Fruit fly (Drosophila melanogaster): ENCODE results near the gene Surf6.

Surf6 gene

DNA sequence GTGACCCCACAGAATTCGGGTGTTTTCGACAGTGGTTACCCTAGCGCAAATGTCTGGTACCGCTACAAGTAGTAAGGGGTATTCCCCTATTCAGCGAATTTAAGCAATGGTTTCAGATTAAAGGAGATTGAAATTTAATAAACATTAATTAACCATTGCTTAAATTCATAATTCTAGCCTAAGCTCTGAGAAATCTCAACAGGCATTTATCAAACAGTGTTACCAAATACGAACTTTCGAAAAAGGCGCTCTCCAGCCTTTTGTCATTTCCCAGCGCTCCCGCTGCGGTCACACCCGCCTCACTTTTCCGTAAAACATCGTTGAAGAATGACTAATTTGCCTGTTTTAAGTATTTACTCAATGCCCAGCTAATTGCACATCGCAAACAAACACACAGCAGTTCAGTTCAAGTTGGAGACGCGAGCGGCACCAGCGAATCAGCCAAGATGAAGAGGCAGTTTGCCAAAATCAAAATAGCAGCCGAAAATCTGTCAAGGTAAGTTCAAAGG lies at the start of gene Surf6, which contains the start of gene RhoGAP92B:
Gene Surf6 (minus strand): TSS at position 4 of the 509 bp plus-strand sequence.
Gene RhoGAP92B (plus strand): TSS at position 300 of the 509 bp plus-strand sequence.
- TF ChIP-seq CG7271 (tag; optimal IDR thresholded peaks at IDR 0.05) (peak; percentile 5), zfh1 (GFP tag; IDR thresholded peaks at IDR 0.05) (peak; percentile 58; the same call in 2 of the 3 replicates), gsb-n (tag; optimal IDR thresholded peaks at IDR 0.05) (peak; percentile 58), CG3281 (GFP tag; optimal IDR thresholded peaks at IDR 0.05) (peak; percentile 73), CG9437 (GFP tag; optimal IDR thresholded peaks at IDR 0.05) (peak; percentile 31), Dp (GFP tag; optimal IDR thresholded peaks at IDR 0.05) (peak; percentile 75), pzg (GFP tag; optimal IDR thresholded peaks at IDR 0.05) (peak; percentile 95), NFAT (GFP tag; IDR thresholded peaks at IDR 0.05) (peak; percentile 31; the same call in 1 of the 2 replicates), Abd-B (GFP tag; optimal IDR thresholded peaks at IDR 0.05) (no peak), CG8478 (optimal IDR thresholded peaks at IDR 0.05) (no peak), CG6272 (GFP tag; IDR thresholded peaks at IDR 0.05) (no peak), sqz (GFP tag; optimal IDR thresholded peaks at IDR 0.05) (no peak), Trl (optimal IDR thresholded peaks at IDR 0.05) (no peak), Trl (GFP tag; optimal IDR thresholded peaks at IDR 0.05) (peak; percentile 77), Med (GFP tag) (peak; percentile 97), CG4404 (GFP tag; IDR thresholded peaks at IDR 0.05) (no peak), CG3995 (GFP tag; optimal IDR thresholded peaks at IDR 0.05) (peak; percentile 39), emc (GFP tag; optimal IDR thresholded peaks at IDR 0.05) (no peak), Taf1 (GFP tag; IDR thresholded peaks at IDR 0.05) (peak; percentile 42; the same call in 1 of the 2 replicates), CG10959 (GFP tag; IDR thresholded peaks at IDR 0.05) (no peak), CG16815 (GFP tag; optimal IDR thresholded peaks at IDR 0.05) (no peak), dysf (GFP tag; IDR thresholded peaks at IDR 0.05) (0 out of 3 replicates have a peak, but pooled peaks have one; percentile 42), CG8388 (GFP tag; optimal IDR thresholded peaks at IDR 0.05) (no peak), CG9797 (GFP tag; optimal IDR thresholded peaks at IDR 0.05) (peak; percentile 94), CG3407 (GFP tag; optimal IDR thresholded peaks at IDR 0.05) (peak; percentile 17), CG17328 (GFP tag; IDR thresholded peaks at IDR 0.05) (peak; percentile 30; the same call in 1 of the 2 replicates), run (tag; optimal IDR thresholded peaks at IDR 0.05) (peak; percentile 57), CG11398 (GFP tag; optimal IDR thresholded peaks at IDR 0.05) (peak; percentile 32), TFAM (GFP tag; optimal IDR thresholded peaks at IDR 0.05) (no peak), zen (tag; optimal IDR thresholded peaks at IDR 0.05) (peak; percentile 53), kah (GFP tag; optimal IDR thresholded peaks at IDR 0.05) (peak; percentile 73), ERR (GFP tag; optimal IDR thresholded peaks at IDR 0.05) (peak; percentile 38), HLH54F (GFP tag; optimal IDR thresholded peaks at IDR 0.05) (peak; percentile 58), gem (tag; optimal IDR thresholded peaks at IDR 0.05) (peak; percentile 61), bbx (GFP tag; IDR thresholded peaks at IDR 0.05; ENCODE audit: partially characterized antibody) (no peak), ham (GFP tag; IDR thresholded peaks at IDR 0.05) (no peak), Gug (GFP tag; IDR thresholded peaks at IDR 0.05) (no peak), gcm2 (GFP tag; optimal IDR thresholded peaks at IDR 0.05) (no peak), slp2 (GFP tag; optimal IDR thresholded peaks at IDR 0.05) (peak; percentile 40), HmgZ (tag; optimal IDR thresholded peaks at IDR 0.05) (peak; percentile 79), pan (optimal IDR thresholded peaks at IDR 0.05) (no peak), pan (GFP tag; optimal IDR thresholded peaks at IDR 0.05 in 1 of 2, IDR thresholded peaks at IDR 0.05 in 1 of 2) (peak in 1 of 2 experiments; percentile 30), MESR4 (GFP tag; optimal IDR thresholded peaks at IDR 0.05) (peak; percentile 100), MTF-1 (GFP tag; optimal IDR thresholded peaks at IDR 0.05; ENCODE audit: borderline replicate concordance) (peak; percentile 38), dimm (GFP tag; IDR thresholded peaks at IDR 0.05) (no peak), z (GFP tag; IDR thresholded peaks at IDR 0.05) (no peak), Mrtf (GFP tag; IDR thresholded peaks at IDR 0.05) (no peak), CG9932 (GFP tag; IDR thresholded peaks at IDR 0.05) (peak; percentile 52), CG11456 (GFP tag; IDR thresholded peaks at IDR 0.05) (no peak), CG43689 (GFP tag; IDR thresholded peaks at IDR 0.05) (no peak), HLH3B (GFP tag; IDR thresholded peaks at IDR 0.05) (no peak), CG17829 (tag; optimal IDR thresholded peaks at IDR 0.05) (peak; percentile 77)
